Fruit fly (Drosophila melanogaster): ENCODE data around the gene SmydA-3.

Gene SmydA-3

DNA sequence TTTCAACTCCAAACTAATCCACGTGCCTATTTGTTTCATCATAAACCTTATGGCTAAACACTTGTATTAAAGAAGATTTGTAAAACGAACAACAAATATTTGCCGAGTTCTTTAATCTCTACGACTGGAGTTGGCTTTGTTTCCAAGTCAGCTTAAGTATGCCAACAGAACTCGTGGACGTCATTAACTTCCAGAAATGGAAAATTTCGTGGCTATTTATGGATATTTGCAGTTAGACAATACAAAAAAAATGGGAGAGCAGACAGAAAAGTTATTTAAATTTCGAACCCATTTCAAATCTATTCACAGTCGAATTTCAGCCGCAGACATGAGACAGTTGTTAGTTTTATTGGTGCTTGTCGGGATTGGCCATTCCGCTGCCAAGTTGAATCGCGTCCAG is 29.5 kb upstream of the SmydA-3 start, which contains the start of gene CG17134:
Gene CG17134, plus strand, starts transcription at position 301 of the 400 bp plus-strand sequence.
- no peak for TF ChIP-seq CG14655 (GFP tag; optimal IDR thresholded peaks at IDR 0.05)
- TF ChIP-seq CG15710 (tag; optimal IDR thresholded peaks at IDR 0.05) = no peak
- no peak for TF ChIP-seq CG4496 (GFP tag; IDR thresholded peaks at IDR 0.05)
- no peak for TF ChIP-seq Pif1B (GFP tag; optimal IDR thresholded peaks at IDR 0.05)
- TF ChIP-seq rn (GFP tag; IDR thresholded peaks at IDR 0.05) = no peak
- no peak for TF ChIP-seq fd96Ca (GFP tag; IDR thresholded peaks at IDR 0.05)
- TF ChIP-seq CG12605 (GFP tag; IDR thresholded peaks at IDR 0.05) = no peak
- TF ChIP-seq CG32121 (GFP tag; IDR thresholded peaks at IDR 0.05) = no peak
- no peak for TF ChIP-seq D1 (tag; optimal IDR thresholded peaks at IDR 0.05)
- no peak for TF ChIP-seq CG17806 (tag; optimal IDR thresholded peaks at IDR 0.05)
- TF ChIP-seq CG13204 (GFP tag; optimal IDR thresholded peaks at IDR 0.05) = no peak
- TF ChIP-seq Pif1A (GFP tag; optimal IDR thresholded peaks at IDR 0.05) = no peak
- no peak for TF ChIP-seq CG9948 (tag; optimal IDR thresholded peaks at IDR 0.05)
- no peak for TF ChIP-seq EcR (GFP tag; optimal IDR thresholded peaks at IDR 0.05)

DNA sequence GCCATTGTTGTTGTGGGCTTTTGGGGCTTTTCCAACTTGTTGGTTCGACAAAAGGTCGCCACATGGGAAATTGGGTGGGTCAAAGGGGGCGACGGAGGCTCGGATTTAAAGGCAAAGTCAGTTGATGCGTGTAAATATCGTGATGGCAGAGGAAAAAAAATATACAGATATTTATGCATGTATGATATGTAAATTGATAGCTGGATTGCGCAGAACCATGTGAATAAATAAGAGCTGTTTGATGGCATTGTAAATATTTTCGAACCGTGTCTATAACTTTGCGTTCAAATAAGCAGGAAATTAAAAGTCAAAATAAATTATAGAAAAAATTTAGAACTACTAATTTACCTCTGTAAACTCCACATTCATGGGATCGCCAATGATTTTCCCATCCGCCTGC is 27.3 kb upstream of the SmydA-3 start:
- TF ChIP-seq fd96Ca (GFP tag; IDR thresholded peaks at IDR 0.05) (no peak), CG17806 (tag; optimal IDR thresholded peaks at IDR 0.05) (no peak), CG4496 (GFP tag; IDR thresholded peaks at IDR 0.05) (no peak), rn (GFP tag; IDR thresholded peaks at IDR 0.05) (no peak), EcR (GFP tag; optimal IDR thresholded peaks at IDR 0.05) (no peak), CG15710 (tag; optimal IDR thresholded peaks at IDR 0.05) (no peak), Ets98B (GFP tag; IDR thresholded peaks at IDR 0.05) (no peak), Pif1A (GFP tag; optimal IDR thresholded peaks at IDR 0.05) (no peak)

DNA sequence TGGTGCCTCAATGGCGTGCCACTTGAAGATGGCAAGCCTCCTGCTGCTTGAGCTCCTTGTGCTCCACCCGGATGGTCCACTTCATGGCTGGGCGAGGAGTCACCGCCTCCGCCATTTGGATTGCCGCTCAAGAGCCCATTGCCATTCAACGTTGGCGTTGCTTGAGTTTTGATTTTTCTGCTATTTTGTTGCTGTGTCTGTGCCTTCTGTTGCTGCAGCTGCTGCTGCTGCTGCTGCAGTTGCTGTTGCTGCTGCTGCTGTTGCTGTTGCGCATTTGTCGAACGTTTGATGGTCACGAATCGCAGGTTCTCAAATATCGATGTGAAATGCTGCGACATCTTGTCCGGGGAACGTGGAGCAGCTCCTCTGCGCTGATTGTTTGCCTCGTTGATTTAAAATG is 18.4 kb upstream of the SmydA-3 start:
- TF ChIP-seq Pif1B (GFP tag; optimal IDR thresholded peaks at IDR 0.05) (no peak), CG15710 (tag; optimal IDR thresholded peaks at IDR 0.05) (no peak), EcR (GFP tag; optimal IDR thresholded peaks at IDR 0.05) (no peak)

DNA sequence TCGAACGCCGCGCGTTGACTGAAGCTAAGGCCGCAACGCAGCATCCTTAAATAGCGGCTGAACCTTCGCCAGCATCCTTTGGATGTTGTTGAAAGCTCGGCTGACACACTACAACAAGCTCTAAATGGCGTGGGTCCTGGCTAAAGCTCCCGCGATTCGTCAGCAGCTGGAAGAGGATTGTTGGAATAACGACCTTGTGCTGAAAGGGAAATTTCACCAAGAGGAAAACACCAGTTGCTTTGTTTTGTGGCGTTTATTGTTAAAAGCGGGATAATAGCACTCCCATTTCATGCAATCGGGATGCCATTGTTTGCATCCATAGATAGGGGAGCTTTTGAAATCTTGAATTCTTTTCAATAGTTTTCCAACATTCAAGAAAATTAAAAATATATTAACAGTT is 12.4 kb upstream of the SmydA-3 start, which contains the start of gene Nos:
Gene Nos, minus strand, starts transcription at position 21 of the 400 bp plus-strand sequence.
- TF ChIP-seq CG12605 (GFP tag; IDR thresholded peaks at IDR 0.05) (peak; percentile 76), rn (GFP tag; IDR thresholded peaks at IDR 0.05) (no peak)

DNA sequence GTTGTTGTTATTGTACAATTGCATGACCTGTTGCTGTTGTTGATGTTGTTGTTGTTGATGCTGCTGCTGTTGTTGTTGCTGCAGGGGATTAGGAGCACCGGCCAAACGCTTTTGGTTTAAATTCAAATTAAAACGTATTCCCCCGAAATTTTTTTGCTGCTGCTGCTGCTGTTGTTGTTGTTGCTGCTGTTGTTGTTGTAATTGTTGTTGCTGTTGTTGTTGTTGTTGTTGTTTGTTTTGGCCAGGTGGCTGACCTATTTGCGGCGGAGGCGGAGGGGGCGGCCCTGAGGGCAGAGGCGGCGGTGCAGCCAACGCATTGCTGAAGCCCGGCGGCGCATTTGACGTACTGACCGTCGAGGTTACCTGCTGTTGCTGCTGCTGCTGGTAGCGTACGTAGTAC is 8.3 kb upstream of the SmydA-3 start:
- TF ChIP-seq CG10348 (GFP tag; IDR thresholded peaks at IDR 0.05) (no peak), gl (tag; optimal IDR thresholded peaks at IDR 0.05) (no peak), CG17806 (tag; optimal IDR thresholded peaks at IDR 0.05) (no peak), CG4496 (GFP tag; IDR thresholded peaks at IDR 0.05) (no peak), Pif1B (GFP tag; optimal IDR thresholded peaks at IDR 0.05) (no peak), CG12605 (GFP tag; IDR thresholded peaks at IDR 0.05) (no peak), Pif1A (GFP tag; optimal IDR thresholded peaks at IDR 0.05) (no peak), CG34367 (tag; optimal IDR thresholded peaks at IDR 0.05) (no peak), CG15710 (tag; optimal IDR thresholded peaks at IDR 0.05) (no peak), CG13204 (GFP tag; optimal IDR thresholded peaks at IDR 0.05) (no peak), CG14655 (GFP tag; optimal IDR thresholded peaks at IDR 0.05) (no peak), CG8159 (tag; optimal IDR thresholded peaks at IDR 0.05) (no peak), CG32121 (GFP tag; IDR thresholded peaks at IDR 0.05) (no peak), CG9948 (tag; optimal IDR thresholded peaks at IDR 0.05) (no peak)

DNA sequence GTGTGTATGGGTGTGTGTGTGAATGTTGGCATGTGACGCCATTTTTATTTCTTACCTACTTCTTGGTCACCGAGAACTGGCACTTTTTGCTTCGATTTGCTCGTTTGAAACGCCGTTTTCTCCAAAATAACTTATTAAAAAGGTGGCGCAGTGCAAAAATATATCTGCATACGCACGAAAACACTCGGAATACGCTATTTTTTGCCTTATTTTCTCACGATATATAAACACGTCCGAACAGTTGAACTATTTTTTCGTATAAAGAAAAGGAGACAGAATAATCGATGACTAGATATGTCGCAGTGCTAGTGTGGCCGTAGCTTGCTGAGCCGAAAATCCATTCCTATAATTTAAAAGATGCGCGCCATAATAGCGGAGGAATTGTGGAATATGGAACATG is 7.6 kb upstream of the SmydA-3 start, which contains the start of gene CG6700:
Gene CG6700, minus strand, starts transcription at position 272 of the 400 bp plus-strand sequence.
- TF ChIP-seq Pif1B (GFP tag; optimal IDR thresholded peaks at IDR 0.05) (no peak), CG9948 (tag; optimal IDR thresholded peaks at IDR 0.05) (no peak), rn (GFP tag; IDR thresholded peaks at IDR 0.05) (no peak)

DNA sequence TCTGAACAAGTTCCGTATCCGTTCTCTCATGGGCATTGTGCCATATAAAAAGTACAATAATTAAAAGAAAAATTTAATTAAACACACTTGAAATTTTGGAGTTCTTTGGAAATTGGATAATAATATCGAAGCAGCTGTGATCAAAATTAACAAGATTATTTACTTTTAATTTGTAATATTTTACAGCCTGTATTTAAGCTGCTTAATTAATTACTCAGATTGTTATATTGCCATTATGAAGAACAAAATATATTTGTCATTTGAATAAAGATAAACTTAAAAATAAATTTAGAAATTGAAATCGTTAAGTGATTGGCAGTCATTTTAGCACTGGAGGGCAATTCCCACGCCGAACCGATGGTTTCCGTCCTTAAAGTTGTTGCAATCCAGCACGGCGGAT is 4.4 kb upstream of the SmydA-3 start, which contains the start of the genes CG17139 and CG17140:
Gene CG17139, minus strand, starts transcription at position 101 of the 400 bp plus-strand sequence.
Gene CG17140, minus strand, starts transcription at position 101 of the 400 bp plus-strand sequence.
- TF ChIP-seq CG15710 (tag; optimal IDR thresholded peaks at IDR 0.05) (no peak), CG8159 (tag; optimal IDR thresholded peaks at IDR 0.05) (no peak), CG34367 (tag; optimal IDR thresholded peaks at IDR 0.05) (no peak), CG9948 (tag; optimal IDR thresholded peaks at IDR 0.05) (no peak), CG8301 (tag; optimal IDR thresholded peaks at IDR 0.05) (no peak), EcR (GFP tag; optimal IDR thresholded peaks at IDR 0.05) (no peak), CG12605 (GFP tag; IDR thresholded peaks at IDR 0.05) (no peak), rn (GFP tag; IDR thresholded peaks at IDR 0.05) (no peak), CG13204 (GFP tag; optimal IDR thresholded peaks at IDR 0.05) (no peak)

DNA sequence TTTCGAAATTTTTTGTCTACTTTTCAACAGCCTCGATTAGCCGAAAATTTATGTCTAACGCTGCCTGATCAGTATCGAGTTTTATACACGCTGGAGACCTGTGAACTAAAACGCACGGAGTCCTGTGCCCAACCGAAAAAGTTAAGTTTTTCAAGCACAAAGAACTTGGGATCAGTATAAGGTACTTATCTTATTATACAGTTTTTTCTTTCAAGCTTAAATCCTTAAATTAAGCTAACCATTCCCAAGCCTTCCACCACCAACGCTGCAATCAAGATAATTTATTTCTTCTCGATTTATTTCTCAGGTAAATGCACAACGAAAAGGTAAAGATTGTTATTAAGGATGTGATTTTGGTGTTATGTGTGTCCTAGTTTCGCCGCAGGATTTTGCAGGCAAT is 3.0 kb upstream of the SmydA-3 start, which contains the start of gene Porin2:
Gene Porin2, minus strand, starts transcription at position 101 of the 400 bp plus-strand sequence.
- no peak for TF ChIP-seq CG17806 (tag; optimal IDR thresholded peaks at IDR 0.05)
- no peak for TF ChIP-seq CG34367 (tag; optimal IDR thresholded peaks at IDR 0.05)
- TF ChIP-seq Snoo (tag; optimal IDR thresholded peaks at IDR 0.05) = no peak
- TF ChIP-seq CG15710 (tag; optimal IDR thresholded peaks at IDR 0.05) = no peak
- TF ChIP-seq rn (GFP tag; IDR thresholded peaks at IDR 0.05) = no peak
- TF ChIP-seq CG32121 (GFP tag; IDR thresholded peaks at IDR 0.05) = no peak
- no peak for TF ChIP-seq CG12605 (GFP tag; IDR thresholded peaks at IDR 0.05)
- no peak for TF ChIP-seq CG10348 (GFP tag; IDR thresholded peaks at IDR 0.05)
- TF ChIP-seq CG14655 (GFP tag; optimal IDR thresholded peaks at IDR 0.05) = no peak
- TF ChIP-seq EcR (GFP tag; optimal IDR thresholded peaks at IDR 0.05) = no peak
- no peak for TF ChIP-seq D1 (tag; optimal IDR thresholded peaks at IDR 0.05)
- no peak for TF ChIP-seq CG8301 (tag; optimal IDR thresholded peaks at IDR 0.05)
- no peak for TF ChIP-seq CG9948 (tag; optimal IDR thresholded peaks at IDR 0.05)

All from whole organism, pupa.